Fruit fly (Drosophila melanogaster): ENCODE measurements around the gene MnM.

The MnM gene

DNA sequence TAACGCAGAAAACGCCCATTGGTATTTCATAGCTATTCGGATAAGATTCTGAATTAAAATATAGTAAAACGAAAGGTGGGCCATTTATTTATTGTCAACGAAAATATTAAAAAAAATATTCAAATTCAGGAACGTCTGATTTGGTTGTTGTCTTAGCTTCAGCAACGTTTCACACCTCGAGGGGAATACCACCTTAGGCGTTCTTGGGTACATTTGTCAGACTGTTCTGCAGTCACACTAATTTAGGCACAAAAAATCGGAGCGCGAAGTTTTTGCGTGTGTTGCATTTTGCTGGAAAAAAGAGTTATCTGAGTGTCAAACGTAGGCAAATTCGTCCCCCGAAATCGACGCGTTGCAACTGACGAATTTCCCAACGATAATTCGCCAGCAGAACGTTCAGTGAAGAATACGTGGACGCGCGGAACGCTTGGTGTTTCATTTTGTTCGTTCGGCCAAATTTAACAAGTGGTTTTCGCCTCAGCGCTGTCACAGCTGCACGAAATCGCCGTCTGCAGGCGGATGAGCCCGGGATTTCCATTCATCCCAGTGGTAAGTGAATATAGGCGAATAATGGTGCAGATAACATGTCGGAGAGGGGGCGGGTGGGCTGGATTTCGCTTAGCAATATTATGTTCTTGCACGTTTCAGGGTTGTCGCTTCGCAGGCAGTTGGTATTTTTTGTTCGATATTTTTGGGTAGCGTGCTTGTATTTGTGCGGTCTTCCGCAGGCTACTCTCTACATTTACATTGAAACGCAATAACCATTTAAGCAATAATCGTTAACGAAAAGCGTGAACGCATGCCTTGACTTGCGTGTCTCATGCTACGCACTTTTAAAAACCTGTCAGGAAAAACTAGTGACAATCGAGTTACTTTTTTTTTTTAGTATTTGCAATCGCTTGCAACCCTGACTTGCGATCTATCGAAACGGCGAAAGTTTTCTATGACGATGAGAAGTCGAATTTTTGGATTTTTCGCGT, 46.6 kb upstream of the MnM start, which contains the start of gene Larp4B:
Larp4B (plus strand) TSS at position 99 of the 980 bp plus-strand sequence.
- TF ChIP-seq CG4318 (GFP tag; optimal IDR thresholded peaks at IDR 0.05), result no peak
- no peak for TF ChIP-seq CG10631 (GFP tag; optimal IDR thresholded peaks at IDR 0.05)
- no peak for TF ChIP-seq CG6163 (GFP tag; IDR thresholded peaks at IDR 0.05)
- no peak for TF ChIP-seq cyc (GFP tag; optimal IDR thresholded peaks at IDR 0.05)
- TF ChIP-seq Sox14 (GFP tag; optimal IDR thresholded peaks at IDR 0.05), result peak; percentile 43
- peak; percentile 8 for TF ChIP-seq lz (GFP tag; optimal IDR thresholded peaks at IDR 0.05)
- peak; percentile 38 for TF ChIP-seq CG31627 (GFP tag; optimal IDR thresholded peaks at IDR 0.05)
- TF ChIP-seq OdsH (GFP tag; optimal IDR thresholded peaks at IDR 0.05), result no peak
- no peak for TF ChIP-seq Smox (GFP tag; optimal IDR thresholded peaks at IDR 0.05)
- no peak for TF ChIP-seq CG3032 (tag; optimal IDR thresholded peaks at IDR 0.05)
- TF ChIP-seq CG11902 (GFP tag; optimal IDR thresholded peaks at IDR 0.05), result no peak
- peak; percentile 41 for TF ChIP-seq Blimp-1 (GFP tag; optimal IDR thresholded peaks at IDR 0.05)
- peak; percentile 40 for TF ChIP-seq esn (GFP tag; optimal IDR thresholded peaks at IDR 0.05)
- no peak for TF ChIP-seq achi (GFP tag; optimal IDR thresholded peaks at IDR 0.05)
- peak; percentile 75 for TF ChIP-seq Eip78C (GFP tag)
- TF ChIP-seq topi (GFP tag; optimal IDR thresholded peaks at IDR 0.05), result no peak

DNA sequence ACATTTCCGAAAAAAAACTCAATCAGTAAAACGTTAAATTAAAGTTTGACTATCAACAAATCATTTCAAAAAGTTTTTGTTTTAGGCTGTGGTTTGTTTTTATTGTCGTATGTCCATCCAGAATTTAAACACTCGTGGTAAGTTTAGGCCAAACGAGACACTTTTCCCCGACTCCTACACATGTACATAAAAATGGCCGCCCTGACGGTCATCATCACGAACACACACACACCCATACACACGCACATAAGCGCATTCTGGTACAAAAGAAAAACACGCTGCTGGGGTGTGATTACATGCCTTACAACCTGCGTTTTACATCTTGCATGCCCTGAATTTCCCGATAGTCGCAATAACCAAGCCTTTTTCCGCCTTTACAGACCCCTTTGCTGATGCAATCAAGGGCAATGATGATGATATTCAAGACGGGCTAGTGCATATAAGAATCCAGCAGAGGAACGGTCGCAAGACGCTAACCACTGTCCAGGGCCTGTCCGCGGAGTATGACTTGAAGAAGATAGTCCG, 45.1 kb upstream of the MnM start:
- TF ChIP-seq CG15336 (GFP tag; IDR thresholded peaks at IDR 0.05) (no peak), vri (GFP tag; optimal IDR thresholded peaks at IDR 0.05) (no peak), Hr4 (GFP tag; optimal IDR thresholded peaks at IDR 0.05) (no peak), Ets96B (tag; optimal IDR thresholded peaks at IDR 0.05) (no peak), CG34406 (GFP tag; optimal IDR thresholded peaks at IDR 0.05) (no peak), svp (GFP tag) (no peak)

DNA sequence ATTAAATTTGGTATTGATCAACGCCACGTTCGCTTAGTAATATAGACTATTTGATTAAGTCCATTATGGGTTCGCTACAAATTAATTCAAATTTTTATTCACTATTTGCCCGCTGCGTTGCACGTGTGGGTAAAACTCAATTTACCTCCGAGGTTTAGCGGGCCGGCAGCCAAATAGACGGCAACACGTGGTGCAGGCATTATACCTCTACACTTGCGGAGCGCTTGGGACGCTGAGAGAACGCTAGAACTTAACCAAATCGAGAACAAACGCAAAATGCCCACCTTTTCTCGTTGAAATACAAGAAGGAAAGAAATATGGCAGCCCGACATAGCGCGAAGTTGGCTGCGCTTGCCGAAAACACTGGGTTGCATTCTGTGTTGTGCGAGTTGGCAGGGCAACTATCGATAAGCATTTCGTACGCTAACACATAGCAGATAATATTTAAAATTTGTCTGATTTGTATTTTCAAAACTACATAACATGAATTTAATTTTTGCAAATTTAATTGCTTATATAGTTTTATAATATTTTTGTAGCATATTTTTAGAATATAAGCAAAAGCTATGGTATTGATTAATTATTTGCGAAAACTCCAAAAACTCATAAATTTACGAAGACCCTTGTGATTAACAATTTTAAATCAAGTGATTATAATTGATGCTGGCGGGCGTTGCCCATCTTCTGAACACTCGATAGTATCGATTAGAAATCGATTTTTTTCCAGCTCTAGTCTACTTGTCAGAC, 44.4 kb upstream of the MnM start, which contains the start of the genes RpL28 and eIF1:
RpL28 (minus strand) TSS at position 318 of the 747 bp plus-strand sequence.
eIF1 (plus strand) TSS at position 699 of the 747 bp plus-strand sequence.
- TF ChIP-seq Met (GFP tag; optimal IDR thresholded peaks at IDR 0.05) (peak; percentile 69), CG15336 (GFP tag; IDR thresholded peaks at IDR 0.05) (no peak), CG3032 (tag; optimal IDR thresholded peaks at IDR 0.05) (peak; percentile 79), Sox102F (GFP tag; optimal IDR thresholded peaks at IDR 0.05) (peak; percentile 29), Lpt (GFP tag; optimal IDR thresholded peaks at IDR 0.05) (no peak), Ets96B (tag; optimal IDR thresholded peaks at IDR 0.05) (peak; percentile 38), CG10669 (GFP tag; optimal IDR thresholded peaks at IDR 0.05) (peak; percentile 31), Hr4 (GFP tag; optimal IDR thresholded peaks at IDR 0.05) (no peak), salr (GFP tag; optimal IDR thresholded peaks at IDR 0.05) (peak; percentile 65 to 91), fd85E (GFP tag; optimal IDR thresholded peaks at IDR 0.05) (peak; percentile 31), svp (GFP tag) (no peak), lz (GFP tag; optimal IDR thresholded peaks at IDR 0.05) (peak; percentile 91), Sox15 (GFP tag; optimal IDR thresholded peaks at IDR 0.05) (peak; percentile 68), eg (GFP tag; IDR thresholded peaks at IDR 0.05) (no peak; the same call in 1 of the 3 replicates), CG10631 (GFP tag; optimal IDR thresholded peaks at IDR 0.05) (peak; percentile 77), Sox14 (GFP tag; optimal IDR thresholded peaks at IDR 0.05) (peak; percentile 75), CG3919 (GFP tag; optimal IDR thresholded peaks at IDR 0.05) (peak; percentile 25), OdsH (GFP tag; optimal IDR thresholded peaks at IDR 0.05) (no peak), CG4318 (GFP tag; optimal IDR thresholded peaks at IDR 0.05) (no peak), fd59A (GFP tag; optimal IDR thresholded peaks at IDR 0.05) (peak; percentile 68), CG8319 (GFP tag; optimal IDR thresholded peaks at IDR 0.05) (peak; percentile 84), CG8119 (GFP tag; IDR thresholded peaks at IDR 0.05) (no peak), CG11294 (GFP tag; IDR thresholded peaks at IDR 0.05) (peak; percentile 32), cyc (GFP tag; optimal IDR thresholded peaks at IDR 0.05) (peak; percentile 91), Hr38 (GFP tag; optimal IDR thresholded peaks at IDR 0.05) (no peak), vri (GFP tag; optimal IDR thresholded peaks at IDR 0.05) (no peak), CG16779 (tag; optimal IDR thresholded peaks at IDR 0.05) (peak; percentile 77), spab (GFP tag; optimal IDR thresholded peaks at IDR 0.05) (no peak), esn (GFP tag; optimal IDR thresholded peaks at IDR 0.05) (peak; percentile 92), CG31627 (GFP tag; optimal IDR thresholded peaks at IDR 0.05) (peak; percentile 90), CG6163 (GFP tag; IDR thresholded peaks at IDR 0.05) (peak; percentile 89), pdm3 (GFP tag; optimal IDR thresholded peaks at IDR 0.05) (peak; percentile 88), CG32006 (GFP tag; optimal IDR thresholded peaks at IDR 0.05) (no peak), Eip93F (GFP tag; optimal IDR thresholded peaks at IDR 0.05) (no peak), Blimp-1 (GFP tag; optimal IDR thresholded peaks at IDR 0.05) (peak; percentile 86), net (GFP tag; optimal IDR thresholded peaks at IDR 0.05) (peak; percentile 47), Eip78C (GFP tag) (peak; percentile 96)

All from whole organism, prepupa.